Fruit fly (Drosophila melanogaster): ENCODE results near the gene CG13919.
A peak's percentile ranks its signal among the peaks of the same experiment; 100 is the strongest.

Gene CG13919

dm6 chr3L:1668504-1668903 lies 23.2 kb downstream of the CG13919 start, which contains the start of gene RpL23A (continued):
- TF ChIP-seq Ssrp (tag; optimal IDR thresholded peaks at IDR 0.05), result peak; percentile 74
- peak; percentile 85 for TF ChIP-seq CG2678 (tag; optimal IDR thresholded peaks at IDR 0.05)
- TF ChIP-seq CG5180 (GFP tag; optimal IDR thresholded peaks at IDR 0.05), result peak; percentile 76
- TF ChIP-seq CG10274 (GFP tag; optimal IDR thresholded peaks at IDR 0.05), result peak; percentile 89
- peak; percentile 90 for TF ChIP-seq CG6175 (GFP tag; IDR thresholded peaks at IDR 0.05)
- TF ChIP-seq CG4820 (GFP tag; optimal IDR thresholded peaks at IDR 0.05), result peak; percentile 90
- peak; percentile 97 for TF ChIP-seq NfI (GFP tag; optimal IDR thresholded peaks at IDR 0.05)
- TF ChIP-seq Atf3 (GFP tag; optimal IDR thresholded peaks at IDR 0.05), result peak; percentile 95
- TF ChIP-seq CG15073 (GFP tag; optimal IDR thresholded peaks at IDR 0.05), result peak; percentile 22
- TF ChIP-seq HmgZ (tag; optimal IDR thresholded peaks at IDR 0.05), result peak; percentile 98
- peak; percentile 94 for TF ChIP-seq Dip3 (GFP tag; optimal IDR thresholded peaks at IDR 0.05)
- no peak for TF ChIP-seq cad (GFP tag; optimal IDR thresholded peaks at IDR 0.05)
- TF ChIP-seq eve (GFP tag; optimal IDR thresholded peaks at IDR 0.05), result no peak
- peak in 1 of 3 experiments; percentile 91 for TF ChIP-seq Stat92E (GFP tag; optimal IDR thresholded peaks at IDR 0.05)
- peak; percentile 96 for TF ChIP-seq jumu (GFP tag; optimal IDR thresholded peaks at IDR 0.05)
- TF ChIP-seq nerfin-2 (GFP tag; IDR thresholded peaks at IDR 0.05; ENCODE audit: partially characterized antibody), result peak; percentile 37; the same call in 1 of the 2 replicates
- TF ChIP-seq CG1647 (GFP tag; optimal IDR thresholded peaks at IDR 0.05), result peak; percentile 97
- peak; percentile 87 for TF ChIP-seq CG7556 (GFP tag; optimal IDR thresholded peaks at IDR 0.05)
- peak; percentile 97 for TF ChIP-seq CG8089 (GFP tag; optimal IDR thresholded peaks at IDR 0.05)
- TF ChIP-seq Atf-2 (GFP tag; optimal IDR thresholded peaks at IDR 0.05), result peak; percentile 93
- peak; percentile 90 for TF ChIP-seq nerfin-1 (tag; optimal IDR thresholded peaks at IDR 0.05)
- peak in 1 of 3 experiments; percentile 70 for TF ChIP-seq lola (GFP tag; optimal IDR thresholded peaks at IDR 0.05)
- TF ChIP-seq corto (GFP tag; optimal IDR thresholded peaks at IDR 0.05), result no peak
- peak; percentile 100 for TF ChIP-seq Ets65A (GFP tag)
- peak; percentile 83 for TF ChIP-seq CG42726 (GFP tag; IDR thresholded peaks at IDR 0.05; ENCODE audit: partially characterized antibody)
- TF ChIP-seq chif (GFP tag; optimal IDR thresholded peaks at IDR 0.05), result peak; percentile 95 to 96
- TF ChIP-seq z (GFP tag; IDR thresholded peaks at IDR 0.05), result peak; percentile 39; the same call in 1 of the 3 replicates
- TF ChIP-seq sc (optimal IDR thresholded peaks at IDR 0.05), result no peak
- TF ChIP-seq sc (GFP tag; optimal IDR thresholded peaks at IDR 0.05), result peak; percentile 87
- TF ChIP-seq stwl (tag; optimal IDR thresholded peaks at IDR 0.05), result peak; percentile 97
- TF ChIP-seq E2f1 (GFP tag; IDR thresholded peaks at IDR 0.05), result peak; percentile 89
- no peak for TF ChIP-seq Hr78 (GFP tag; optimal IDR thresholded peaks at IDR 0.05)
- peak; percentile 93 for TF ChIP-seq onecut (GFP tag; IDR thresholded peaks at IDR 0.05)
- peak; percentile 89 for TF ChIP-seq CG17385 (GFP tag; optimal IDR thresholded peaks at IDR 0.05)
- TF ChIP-seq CG4424 (GFP tag; optimal IDR thresholded peaks at IDR 0.05), result peak; percentile 93
- peak; percentile 96 for TF ChIP-seq CG9817 (tag; optimal IDR thresholded peaks at IDR 0.05)
- peak; percentile 98 for TF ChIP-seq Vsx1 (GFP tag; optimal IDR thresholded peaks at IDR 0.05)
- TF ChIP-seq HLHmδ (GFP tag; optimal IDR thresholded peaks at IDR 0.05), result peak; percentile 98
- peak; percentile 58 for TF ChIP-seq crol (GFP tag; IDR thresholded peaks at IDR 0.05)
- TF ChIP-seq gce (GFP tag; IDR thresholded peaks at IDR 0.05), result peak; percentile 88
- TF ChIP-seq twi (tag; optimal IDR thresholded peaks at IDR 0.05), result peak; percentile 80
- TF ChIP-seq ATbp (GFP tag; optimal IDR thresholded peaks at IDR 0.05), result peak; percentile 93
- TF ChIP-seq fd64A (GFP tag; optimal IDR thresholded peaks at IDR 0.05), result peak; percentile 91
- TF ChIP-seq Bdp1 (GFP tag; optimal IDR thresholded peaks at IDR 0.05), result peak; percentile 91
- peak; percentile 86 for TF ChIP-seq Sry-δ (GFP tag; optimal IDR thresholded peaks at IDR 0.05)
- TF ChIP-seq CG6654 (GFP tag; optimal IDR thresholded peaks at IDR 0.05), result peak; percentile 83
- TF ChIP-seq Mrtf (GFP tag; IDR thresholded peaks at IDR 0.05), result peak; percentile 90
- TF ChIP-seq ftz-f1 (GFP tag; optimal IDR thresholded peaks at IDR 0.05), result peak; percentile 91
- peak; percentile 89 for TF ChIP-seq Neu2 (GFP tag; optimal IDR thresholded peaks at IDR 0.05; ENCODE audit: borderline replicate concordance)
- peak; percentile 70 for TF ChIP-seq Gsc (GFP tag; IDR thresholded peaks at IDR 0.05)
